Worm (Caenorhabditis elegans) whole organism, midembryonic: Measurements from ENCODE around the gene Y39A1A.10.

ENCODE experiments used
- T22C8.4 ChIP-seq: fragments of 200-800 bp; sonication (Bioruptor generic); IDR thresholded peaks from 2 replicates; pipeline ENCODE4 v1.3.6; 2022; ENCODE audit warnings: missing genetic modification characterization, missing compliant biosample characterization
- cog-1 ChIP-seq: sonication (generic microtip); optimal IDR thresholded peaks from 2 replicates; lab custom pipeline; 2016; ENCODE audit warnings: missing genetic modification characterization, missing compliant biosample characterization
- flt-1 ChIP-seq: fragments of 200-800 bp; sonication (Bioruptor generic); IDR thresholded peaks from 2 replicates; pipeline ENCODE4 v1.3.6; 2022; ENCODE audit warnings: missing genetic modification characterization, missing compliant biosample characterization
- klf-2 ChIP-seq: fragments of 200-800 bp; sonication (Bioruptor generic); conservative IDR thresholded peaks from 2 replicates; pipeline ENCODE4 v1.3.6; 2022; ENCODE audit warnings: missing genetic modification reagents, missing genetic modification characterization, missing compliant biosample characterization
- med-1 ChIP-seq: sonication (generic microtip); optimal IDR thresholded peaks from 2 replicates; lab custom pipeline; 2017; ENCODE audit warnings: missing genetic modification characterization, mild to moderate bottlenecking, missing compliant biosample characterization, antibody characterized with exemption, missing genetic modification reagents; ENCODE audit not compliant: insufficient read depth
- ref-1 ChIP-seq: fragments of 200-800 bp; sonication (Bioruptor generic); conservative IDR thresholded peaks from 2 replicates; pipeline ENCODE4 v1.3.6; 2022; ENCODE audit warnings: missing genetic modification reagents, missing genetic modification characterization, missing compliant biosample characterization
- tab-1 ChIP-seq: fragments of 200-800 bp; sonication (Bioruptor generic); IDR thresholded peaks from 2 replicates; pipeline ENCODE4 v1.3.6; 2022; ENCODE audit warnings: missing genetic modification characterization, missing compliant biosample characterization
- ztf-23 ChIP-seq: fragments of 200-800 bp; sonication (Bioruptor generic); IDR thresholded peaks from 2 replicates; pipeline ENCODE4 v1.3.6; 2022; ENCODE audit warnings: missing genetic modification reagents, missing genetic modification characterization, missing compliant biosample characterization
- ztf-29 ChIP-seq: fragments of 200-800 bp; sonication (Bioruptor generic); IDR thresholded peaks from 2 replicates; pipeline ENCODE4 v1.3.6; 2022; ENCODE audit warnings: missing genetic modification reagents, missing genetic modification characterization, missing compliant biosample characterization

The Y39A1A.10 gene

ce11 chrIII:10629043-10629442, 3.5 kb upstream of the Y39A1A.10 start, which contains the start of gene swt-4:
Gene swt-4, minus strand, starts transcription at chrIII:10629143.
- TF ChIP-seq flt-1 (GFP tag; lab: Robert Waterston, UW), result no peak
- no peak for TF ChIP-seq T22C8.4 (GFP tag; lab: Robert Waterston, UW)
- no peak for TF ChIP-seq tab-1 (GFP tag; lab: Robert Waterston, UW)
- TF ChIP-seq ref-1 (GFP tag; lab: Robert Waterston, UW), result no peak
- TF ChIP-seq klf-2, result no peak
- TF ChIP-seq med-1 (GFP tag; lab: Kevin White, UChicago), result no peak
- TF ChIP-seq ztf-23, result no peak
- TF ChIP-seq ztf-29 (GFP tag; lab: Robert Waterston, UW), result no peak
- TF ChIP-seq cog-1 (tag; lab: Kevin White, UChicago), result no peak

- no peak for TF ChIP-seq ztf-23
- TF ChIP-seq med-1 (GFP tag; lab: Kevin White, UChicago), result no peak
- no peak for TF ChIP-seq klf-2
Observed at ce11 chrIII:10629795-10630194, 2.7 kb upstream of the Y39A1A.10 start.

ce11 chrIII:10631870-10632509, 538 bp upstream of the Y39A1A.10 start:
- TF ChIP-seq med-1 (GFP tag; lab: Kevin White, UChicago) (no peak), tab-1 (GFP tag; lab: Robert Waterston, UW) (no peak), flt-1 (GFP tag; lab: Robert Waterston, UW) (no peak), ztf-23 (no peak), ztf-29 (GFP tag; lab: Robert Waterston, UW) (no peak), klf-2 (no peak), T22C8.4 (GFP tag; lab: Robert Waterston, UW) (no peak), cog-1 (tag; lab: Kevin White, UChicago) (no peak), ref-1 (GFP tag; lab: Robert Waterston, UW) (no peak)

ce11 chrIII:10633403-10633674, 811 bp downstream of the Y39A1A.10 start, which contains the start of gene Y39A1A.9:
Gene Y39A1A.9, minus strand, starts transcription at chrIII:10633501.
- TF ChIP-seq klf-2, result no peak
- no peak for TF ChIP-seq ztf-23
- TF ChIP-seq tab-1 (GFP tag; lab: Robert Waterston, UW), result no peak
- TF ChIP-seq ref-1 (GFP tag; lab: Robert Waterston, UW), result no peak
- no peak for TF ChIP-seq T22C8.4 (GFP tag; lab: Robert Waterston, UW)
- no peak for TF ChIP-seq cog-1 (tag; lab: Kevin White, UChicago)
- TF ChIP-seq flt-1 (GFP tag; lab: Robert Waterston, UW), result no peak
- TF ChIP-seq ztf-29 (GFP tag; lab: Robert Waterston, UW), result no peak

- peak; percentile 19 for TF ChIP-seq cog-1 (tag; lab: Kevin White, UChicago)
- TF ChIP-seq klf-2, result peak; percentile 30; the same call in 1 of the 2 replicates
- TF ChIP-seq tab-1 (GFP tag; lab: Robert Waterston, UW), result no peak
- TF ChIP-seq T22C8.4 (GFP tag; lab: Robert Waterston, UW), result no peak
- TF ChIP-seq med-1 (GFP tag; lab: Kevin White, UChicago), result no peak
- 0 out of 2 replicates have a peak, but pooled peaks have one; percentile 60 for TF ChIP-seq ztf-23
- TF ChIP-seq ztf-29 (GFP tag; lab: Robert Waterston, UW), result no peak
- TF ChIP-seq flt-1 (GFP tag; lab: Robert Waterston, UW), result peak; percentile 83
Observed at ce11 chrIII:10634034-10634433, 1.5 kb downstream of the Y39A1A.10 start.

- no peak for TF ChIP-seq tab-1 (GFP tag; lab: Robert Waterston, UW)
- TF ChIP-seq med-1 (GFP tag; lab: Kevin White, UChicago), result no peak
- TF ChIP-seq klf-2, result no peak
- no peak for TF ChIP-seq cog-1 (tag; lab: Kevin White, UChicago)
- no peak for TF ChIP-seq T22C8.4 (GFP tag; lab: Robert Waterston, UW)
- TF ChIP-seq flt-1 (GFP tag; lab: Robert Waterston, UW), result no peak
- no peak for TF ChIP-seq ztf-29 (GFP tag; lab: Robert Waterston, UW)
- TF ChIP-seq ref-1 (GFP tag; lab: Robert Waterston, UW), result no peak
- TF ChIP-seq ztf-23, result no peak
Observed at ce11 chrIII:10634576-10634975, 2.0 kb downstream of the Y39A1A.10 start.

- TF ChIP-seq flt-1 (GFP tag; lab: Robert Waterston, UW) (no peak), tab-1 (GFP tag; lab: Robert Waterston, UW) (no peak), T22C8.4 (GFP tag; lab: Robert Waterston, UW) (no peak), ref-1 (GFP tag; lab: Robert Waterston, UW) (no peak), klf-2 (no peak), cog-1 (tag; lab: Kevin White, UChicago) (no peak), med-1 (GFP tag; lab: Kevin White, UChicago) (no peak), ztf-23 (no peak), ztf-29 (GFP tag; lab: Robert Waterston, UW) (no peak)
Observed at ce11 chrIII:10636493-10637031, 4.0 kb downstream of the Y39A1A.10 start.

ce11 chrIII:10637933-10638332, 5.4 kb downstream of the Y39A1A.10 start:
- TF ChIP-seq med-1 (GFP tag; lab: Kevin White, UChicago) (no peak), ztf-23 (no peak), klf-2 (no peak), T22C8.4 (GFP tag; lab: Robert Waterston, UW) (no peak), cog-1 (tag; lab: Kevin White, UChicago) (no peak), tab-1 (GFP tag; lab: Robert Waterston, UW) (no peak), ztf-29 (GFP tag; lab: Robert Waterston, UW) (no peak), flt-1 (GFP tag; lab: Robert Waterston, UW) (no peak), ref-1 (GFP tag; lab: Robert Waterston, UW) (no peak)

- TF ChIP-seq klf-2, result no peak
- TF ChIP-seq flt-1 (GFP tag; lab: Robert Waterston, UW), result no peak
- no peak for TF ChIP-seq cog-1 (tag; lab: Kevin White, UChicago)
- no peak for TF ChIP-seq tab-1 (GFP tag; lab: Robert Waterston, UW)
Observed at ce11 chrIII:10638339-10639021, 6.0 kb downstream of the Y39A1A.10 start, which contains the start of gene Y39A1A.27. Gene Y39A1A.27, plus strand, starts transcription at chrIII:10638971.
